Worm (Caenorhabditis elegans) whole organism, L2 larva: ENCODE data around the gene F22B7.1.

ENCODE experiments used
- C34F6.9 ChIP-seq: fragments of 150-350 bp; optimal IDR thresholded peaks from 2 replicates; lab custom pipeline; 2014; ENCODE audit warnings: missing biosample characterization, missing genetic modification characterization
- F13H6.1 ChIP-seq: sonication (generic microtip); optimal IDR thresholded peaks from 2 replicates; lab custom pipeline; 2016; ENCODE audit warnings: missing genetic modification characterization, missing compliant biosample characterization
- R02D3.7 ChIP-seq: fragments of 150-350 bp; optimal IDR thresholded peaks from 2 replicates; lab custom pipeline; 2014; ENCODE audit warnings: missing biosample characterization, missing genetic modification characterization
- Y55F3AM.14 ChIP-seq: fragments of 200-800 bp; sonication (Bioruptor generic); optimal IDR thresholded peaks from 2 replicates; lab custom pipeline; 2018; ENCODE audit warnings: mild to moderate bottlenecking, missing genetic modification characterization, missing compliant biosample characterization
- ZK546.5 ChIP-seq: sonication (generic microtip); optimal IDR thresholded peaks from 2 replicates; lab custom pipeline; 2017; ENCODE audit warnings: missing biosample characterization, missing genetic modification characterization
- aly-2 ChIP-seq: fragments of 150-350 bp; optimal IDR thresholded peaks from 2 replicates; lab custom pipeline; 2014; ENCODE audit warnings: missing biosample characterization, missing genetic modification characterization
- ama-1 ChIP-seq: fragments of 150-350 bp; optimal IDR thresholded peaks from 2 replicates; lab custom pipeline; 2018; ENCODE audit warnings: inconsistent platforms
- blmp-1 ChIP-seq: sonication (generic microtip); optimal IDR thresholded peaks from 2 replicates; lab custom pipeline; 2017; ENCODE audit warnings: missing genetic modification characterization, mild to moderate bottlenecking, missing compliant biosample characterization, antibody characterized with exemption, moderate library complexity; ENCODE audit not compliant: insufficient read depth
- ceh-16 ChIP-seq: fragments of 150-350 bp; optimal IDR thresholded peaks from 2 replicates; lab custom pipeline; 2014; ENCODE audit warnings: missing biosample characterization, missing genetic modification characterization
- ceh-82 ChIP-seq: fragments of 150-350 bp; optimal IDR thresholded peaks from 2 replicates; lab custom pipeline; 2014; ENCODE audit warnings: missing biosample characterization, missing genetic modification characterization
- dmd-4 ChIP-seq: sonication (generic microtip); optimal IDR thresholded peaks from 2 replicates; lab custom pipeline; 2017; ENCODE audit warnings: missing biosample characterization, missing genetic modification characterization
- egl-27 ChIP-seq: sonication (generic microtip); optimal IDR thresholded peaks from 3 replicates; lab custom pipeline; 2017; ENCODE audit warnings: missing biosample characterization, missing genetic modification reagents, missing genetic modification characterization
- elt-1 ChIP-seq: fragments of 150-350 bp; optimal IDR thresholded peaks from 2 replicates; lab custom pipeline; 2014; ENCODE audit warnings: missing biosample characterization, missing genetic modification characterization
- elt-3 ChIP-seq: sonication (generic microtip); optimal IDR thresholded peaks from 2 replicates; lab custom pipeline; 2017; ENCODE audit warnings: missing biosample characterization, missing genetic modification characterization
- fos-1 ChIP-seq: fragments of 150-350 bp; optimal IDR thresholded peaks from 2 replicates; lab custom pipeline; 2014; ENCODE audit warnings: missing biosample characterization, missing genetic modification characterization
- gmeb-1 ChIP-seq: fragments of 150-350 bp; optimal IDR thresholded peaks from 2 replicates; lab custom pipeline; 2014; ENCODE audit warnings: missing biosample characterization, missing genetic modification characterization
- lin-11 ChIP-seq: fragments of 150-350 bp; sonication (generic microtip); optimal IDR thresholded peaks from 2 replicates; lab custom pipeline; 2014; ENCODE audit warnings: missing biosample characterization, missing genetic modification characterization, inconsistent platforms, mixed read lengths
- lin-13 ChIP-seq: fragments of 150-350 bp; optimal IDR thresholded peaks from 2 replicates; lab custom pipeline; 2014; ENCODE audit warnings: missing biosample characterization, missing genetic modification reagents, missing genetic modification characterization
- lin-39 ChIP-seq: fragments of 150-350 bp; optimal IDR thresholded peaks from 2 replicates; lab custom pipeline; 2014; ENCODE audit warnings: missing biosample characterization, missing genetic modification reagents, missing genetic modification characterization
- lsy-2 ChIP-seq, 2 experiments: fragments of 150-350 bp in 1 of 2; sonication (generic microtip) in 1 of 2; optimal IDR thresholded peaks; 2 replicates each; lab custom pipeline; 2014 to 2017; ENCODE audit warnings: missing biosample characterization in 2 of 2, missing genetic modification characterization in 2 of 2
- mab-5 ChIP-seq: fragments of 150-350 bp; optimal IDR thresholded peaks from 2 replicates; lab custom pipeline; 2014; ENCODE audit warnings: missing biosample characterization, missing genetic modification characterization
- mbf-1 ChIP-seq: sonication (generic microtip); optimal IDR thresholded peaks from 2 replicates; lab custom pipeline; 2017; ENCODE audit warnings: missing biosample characterization, missing genetic modification characterization
- mdl-1 ChIP-seq, 2 experiments: fragments of 150-350 bp in 1 of 2; sonication (generic microtip) in 1 of 2; optimal IDR thresholded peaks; 2 replicates each; lab custom pipeline; 2017; ENCODE audit warnings: missing biosample characterization in 2 of 2, missing genetic modification characterization in 2 of 2
- nhr-10 ChIP-seq: sonication (generic microtip); optimal IDR thresholded peaks from 2 replicates; lab custom pipeline; 2017; ENCODE audit warnings: missing biosample characterization, missing genetic modification characterization
- nhr-11 ChIP-seq: fragments of 150-350 bp; optimal IDR thresholded peaks from 2 replicates; lab custom pipeline; 2014; ENCODE audit warnings: missing biosample characterization, missing genetic modification characterization
- nhr-12 ChIP-seq: fragments of 150-350 bp; optimal IDR thresholded peaks from 2 replicates; lab custom pipeline; 2014; ENCODE audit warnings: missing biosample characterization, missing genetic modification characterization
- nhr-129 ChIP-seq: fragments of 150-350 bp; optimal IDR thresholded peaks from 2 replicates; lab custom pipeline; 2014; ENCODE audit warnings: missing biosample characterization, missing genetic modification characterization
- nhr-21 ChIP-seq: fragments of 150-350 bp; optimal IDR thresholded peaks from 2 replicates; lab custom pipeline; 2014; ENCODE audit warnings: missing biosample characterization, missing genetic modification characterization
- nhr-23 ChIP-seq: fragments of 150-350 bp; optimal IDR thresholded peaks from 2 replicates; lab custom pipeline; 2014; ENCODE audit warnings: missing biosample characterization, missing genetic modification reagents, missing genetic modification characterization
- nhr-237 ChIP-seq: fragments of 150-350 bp; optimal IDR thresholded peaks from 2 replicates; lab custom pipeline; 2014; ENCODE audit warnings: missing biosample characterization, missing genetic modification characterization
- nhr-25 ChIP-seq: fragments of 150-350 bp; sonication (generic microtip); optimal IDR thresholded peaks from 3 replicates; lab custom pipeline; 2014; ENCODE audit warnings: missing biosample characterization, missing genetic modification characterization
- nhr-6 ChIP-seq: fragments of 150-350 bp; optimal IDR thresholded peaks from 2 replicates; lab custom pipeline; 2014; ENCODE audit warnings: missing biosample characterization, missing genetic modification characterization
- nhr-77 ChIP-seq: fragments of 150-350 bp; optimal IDR thresholded peaks from 2 replicates; lab custom pipeline; 2014; ENCODE audit warnings: missing biosample characterization, missing genetic modification characterization
- peb-1 ChIP-seq: fragments of 150-350 bp; optimal IDR thresholded peaks from 2 replicates; lab custom pipeline; 2014; ENCODE audit warnings: missing biosample characterization, missing genetic modification characterization
- sem-4 ChIP-seq: fragments of 150-350 bp; optimal IDR thresholded peaks from 2 replicates; lab custom pipeline; 2014; ENCODE audit warnings: missing biosample characterization, missing genetic modification reagents, missing genetic modification characterization
- sma-3 ChIP-seq: sonication (generic microtip); optimal IDR thresholded peaks from 2 replicates; lab custom pipeline; 2016; ENCODE audit warnings: missing genetic modification reagents, missing genetic modification characterization, missing compliant biosample characterization
- sma-9 ChIP-seq, 2 experiments: fragments of 150-350 bp in 1 of 2; sonication (generic microtip) in 1 of 2; optimal IDR thresholded peaks; 2 replicates each; lab custom pipeline; 2014 to 2016; ENCODE audit warnings: missing genetic modification characterization in 2 of 2, mild to moderate bottlenecking in 1 of 2, missing biosample characterization in 1 of 2, missing compliant biosample characterization in 1 of 2, missing genetic modification reagents in 1 of 2, moderate library complexity in 1 of 2
- snpc-4 ChIP-seq: fragments of 150-350 bp; optimal IDR thresholded peaks from 2 replicates; lab custom pipeline; 2014; ENCODE audit warnings: missing biosample characterization, missing genetic modification characterization
- unc-55 ChIP-seq: fragments of 150-350 bp; sonication (generic microtip); optimal IDR thresholded peaks from 3 replicates; lab custom pipeline; 2014; ENCODE audit warnings: missing biosample characterization, missing genetic modification reagents, missing genetic modification characterization
- unc-62 ChIP-seq: fragments of 150-350 bp; optimal IDR thresholded peaks from 2 replicates; lab custom pipeline; 2014; ENCODE audit warnings: missing biosample characterization, missing genetic modification reagents, missing genetic modification characterization
- zag-1 ChIP-seq: fragments of 150-350 bp; optimal IDR thresholded peaks from 2 replicates; lab custom pipeline; 2014; ENCODE audit warnings: missing biosample characterization, missing genetic modification characterization
- ztf-1 ChIP-seq: fragments of 200-800 bp; sonication (Bioruptor generic); conservative IDR thresholded peaks from 2 replicates; pipeline ENCODE4 v1.3.6; 2022; ENCODE audit warnings: missing genetic modification characterization, missing compliant biosample characterization
- ztf-11 ChIP-seq: sonication (generic microtip); optimal IDR thresholded peaks from 2 replicates; lab custom pipeline; 2017; ENCODE audit warnings: missing biosample characterization, missing genetic modification characterization
- ztf-4 ChIP-seq: fragments of 150-350 bp; optimal IDR thresholded peaks from 2 replicates; lab custom pipeline; 2014; ENCODE audit warnings: missing biosample characterization, missing genetic modification characterization

Gene F22B7.1

DNA sequence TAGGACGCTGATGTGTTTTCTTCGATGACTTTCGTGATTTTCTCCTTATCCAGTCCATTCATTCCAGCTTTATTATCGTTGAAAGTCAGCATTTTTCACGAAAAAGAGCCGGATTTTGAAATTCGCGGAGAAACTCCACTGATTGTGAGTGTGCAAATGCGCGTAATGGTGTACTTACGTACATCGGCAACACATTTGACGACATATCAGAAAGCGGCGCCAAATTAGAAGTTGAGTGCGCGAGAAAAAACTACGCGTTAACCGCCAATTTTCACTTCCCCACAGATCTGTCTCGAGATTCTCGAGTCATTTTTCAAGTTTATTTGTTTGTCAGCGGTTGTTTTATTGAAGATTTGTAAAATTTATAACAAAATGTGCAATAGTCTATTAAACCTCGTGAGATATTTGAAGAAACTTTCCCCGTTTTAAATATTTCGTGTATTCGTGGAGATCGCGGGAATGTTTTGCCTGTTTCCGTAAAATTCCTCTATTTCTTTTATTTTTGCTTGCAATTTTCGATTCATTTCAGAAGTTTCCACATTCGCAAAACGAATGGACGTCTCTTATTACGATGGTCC lies 36.6 kb upstream of the F22B7.1 start, which contains the start of the genes polk-1 and gpr-1 (continued):
- TF ChIP-seq elt-3 (tag; lab: Kevin White, UChicago): no peak
- no peak for TF ChIP-seq aly-2
- no peak for TF ChIP-seq ceh-16 (tag; lab: Kevin White, UChicago)
- TF ChIP-seq nhr-21: no peak
- TF ChIP-seq unc-55 (GFP tag; lab: Kevin White, UChicago): no peak
- no peak for TF ChIP-seq snpc-4 (tag; lab: Kevin White, UChicago)
- no peak for TF ChIP-seq ztf-1
- TF ChIP-seq lin-13 (GFP tag; lab: Kevin White, UChicago): peak; percentile 72
- TF ChIP-seq mab-5: no peak
- TF ChIP-seq ama-1 (lab: Kevin White, UChicago): no peak
- TF ChIP-seq dmd-4: no peak
- peak; percentile 27 for TF ChIP-seq C34F6.9
- no peak for TF ChIP-seq ceh-82 (tag; lab: Kevin White, UChicago)
- TF ChIP-seq ZK546.5: no peak
- no peak for TF ChIP-seq mbf-1 (tag; lab: Kevin White, UChicago)
- TF ChIP-seq gmeb-1: peak; percentile 67

DNA sequence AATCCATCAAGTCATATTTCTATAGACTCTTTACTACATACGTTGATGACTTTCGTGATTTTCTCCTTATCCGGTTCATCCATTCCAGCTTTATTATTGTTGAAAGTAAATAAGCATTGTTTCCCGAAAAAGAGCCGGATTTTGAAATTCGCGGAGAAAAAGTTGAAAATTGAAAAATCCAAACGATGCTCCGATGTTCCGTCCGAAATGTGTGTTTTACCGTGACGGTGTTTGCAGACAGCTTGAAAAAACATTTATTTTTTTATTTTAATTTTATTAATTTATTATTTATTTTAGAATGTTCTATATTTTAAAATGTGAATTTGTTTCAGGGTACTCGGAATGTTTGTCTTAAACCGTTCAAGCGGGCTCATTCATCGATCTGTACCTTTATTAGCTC lies 34.3 kb upstream of the F22B7.1 start, which contains the start of gene dnj-10:
Gene dnj-10 (plus strand): TSS at position 333 of the 400 bp plus-strand sequence.
- no peak for TF ChIP-seq ama-1 (lab: Kevin White, UChicago)
- TF ChIP-seq lin-13 (GFP tag; lab: Kevin White, UChicago): peak; percentile 53
- TF ChIP-seq egl-27 (tag; lab: Kevin White, UChicago): no peak
- TF ChIP-seq nhr-21: no peak
- no peak for TF ChIP-seq ceh-82 (tag; lab: Kevin White, UChicago)
- no peak for TF ChIP-seq zag-1
- no peak for TF ChIP-seq nhr-12 (tag; lab: Kevin White, UChicago)
- TF ChIP-seq sma-3 (GFP tag; lab: Kevin White, UChicago): peak; percentile 41
- no peak for TF ChIP-seq elt-1
- TF ChIP-seq elt-3 (tag; lab: Kevin White, UChicago): no peak
- TF ChIP-seq blmp-1 (tag; lab: Kevin White, UChicago): no peak
- TF ChIP-seq nhr-6 (tag; lab: Kevin White, UChicago): no peak
- no peak for TF ChIP-seq ztf-4 (tag; lab: Kevin White, UChicago)
- TF ChIP-seq dmd-4: no peak
- TF ChIP-seq sma-9 (GFP tag; optimal IDR thresholded peaks at IDR 0.05; lab: Kevin White, UChicago): peak; percentile 55
- no peak for TF ChIP-seq sma-9 (tag; optimal IDR thresholded peaks at IDR 0.05; lab: Kevin White, UChicago)
- no peak for TF ChIP-seq sem-4 (tag; lab: Kevin White, UChicago)
- peak; percentile 88 for TF ChIP-seq unc-55 (GFP tag; lab: Kevin White, UChicago)
- no peak for TF ChIP-seq peb-1 (tag; lab: Kevin White, UChicago)
- TF ChIP-seq nhr-25 (tag; lab: Kevin White, UChicago): no peak
- TF ChIP-seq aly-2: no peak
- TF ChIP-seq nhr-129 (tag; lab: Kevin White, UChicago): peak; percentile 19
- TF ChIP-seq ztf-1: no peak
- TF ChIP-seq nhr-11 (tag; lab: Kevin White, UChicago): no peak
- TF ChIP-seq ztf-11: no peak
- TF ChIP-seq lin-39: no peak
- peak; percentile 89 for TF ChIP-seq gmeb-1
- no peak for TF ChIP-seq unc-62 (GFP tag; lab: Kevin White, UChicago)
- no peak for TF ChIP-seq nhr-10 (tag; lab: Kevin White, UChicago)
- no peak for TF ChIP-seq mdl-1 (tag; optimal IDR thresholded peaks at IDR 0.05; lab: Kevin White, UChicago)
- TF ChIP-seq C34F6.9: peak; percentile 79
- no peak for TF ChIP-seq R02D3.7 (tag; lab: Kevin White, UChicago)
- TF ChIP-seq nhr-237 (tag; lab: Kevin White, UChicago): no peak
- no peak for TF ChIP-seq Y55F3AM.14 (GFP tag; lab: Kevin White, UChicago)
- no peak for TF ChIP-seq nhr-23 (tag; lab: Kevin White, UChicago)
- peak; percentile 23 for TF ChIP-seq lin-11 (tag; lab: Kevin White, UChicago)
- no peak for TF ChIP-seq snpc-4 (tag; lab: Kevin White, UChicago)
- TF ChIP-seq F13H6.1 (tag; lab: Kevin White, UChicago): no peak
- TF ChIP-seq ZK546.5: no peak
- no peak for TF ChIP-seq nhr-77 (tag; lab: Kevin White, UChicago)
- no peak for TF ChIP-seq ceh-16 (tag; lab: Kevin White, UChicago)
- peak; percentile 55 to 88 for TF ChIP-seq lsy-2 (tag; optimal IDR thresholded peaks at IDR 0.05; lab: Kevin White, UChicago)
- TF ChIP-seq fos-1: peak; percentile 17
- no peak for TF ChIP-seq mbf-1 (tag; lab: Kevin White, UChicago)
- TF ChIP-seq, all 48 proteins: peak for 10
